Fruit fly (Drosophila melanogaster): ENCODE data around the gene crp.
A peak's percentile ranks its signal among the peaks of the same experiment; 100 is the strongest.

Gene crp

DNA sequence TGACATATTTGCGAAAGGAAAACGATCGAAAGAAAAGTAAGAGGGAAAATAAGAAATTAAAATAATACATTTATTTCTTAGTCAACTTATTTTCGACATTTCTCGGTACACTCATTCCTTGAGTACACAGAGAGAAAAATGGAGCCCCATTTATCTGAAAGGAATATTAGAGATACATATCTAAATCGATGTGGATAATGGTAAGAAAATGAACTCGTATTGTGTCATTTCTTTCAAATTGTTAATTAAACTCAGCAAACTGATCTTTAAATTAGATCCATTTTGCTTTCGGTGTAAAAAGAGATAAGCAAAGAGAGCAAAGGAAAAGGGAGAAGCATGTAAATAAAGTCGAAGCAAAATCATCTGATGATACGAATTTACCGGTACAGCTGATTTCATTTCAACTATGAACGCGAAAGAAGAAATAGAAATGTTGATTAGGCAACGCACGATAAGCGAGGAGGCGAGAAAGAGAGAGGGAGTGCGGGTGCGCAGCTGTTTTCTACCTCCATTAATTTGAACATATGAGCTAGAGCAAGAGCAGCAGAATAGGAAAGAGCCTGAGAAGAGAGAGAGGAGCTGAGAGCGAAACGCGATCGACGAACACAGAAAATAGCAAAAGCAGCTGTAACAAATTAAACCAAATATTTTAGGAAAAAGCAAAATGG lies 1.7 kb downstream of the crp start (continued):
- TF ChIP-seq CG15601 (tag; optimal IDR thresholded peaks at IDR 0.05) (peak; percentile 75), B-H2 (GFP tag; optimal IDR thresholded peaks at IDR 0.05) (peak; percentile 13), ro (GFP tag; IDR thresholded peaks at IDR 0.05) (no peak), CG3163 (GFP tag; optimal IDR thresholded peaks at IDR 0.05) (peak; percentile 68), Hey (tag; optimal IDR thresholded peaks at IDR 0.05) (no peak), hkb (optimal IDR thresholded peaks at IDR 0.05) (no peak), hkb (GFP tag; IDR thresholded peaks at IDR 0.05) (no peak), jing (GFP tag; optimal IDR thresholded peaks at IDR 0.05) (peak; percentile 86), wor (GFP tag; IDR thresholded peaks at IDR 0.05) (no peak), Jarid2 (GFP tag; optimal IDR thresholded peaks at IDR 0.05) (peak; percentile 12), CG16815 (GFP tag; optimal IDR thresholded peaks at IDR 0.05) (peak; percentile 78), Hsf (GFP tag; optimal IDR thresholded peaks at IDR 0.05) (peak; percentile 91), CrebB (tag; optimal IDR thresholded peaks at IDR 0.05) (peak; percentile 73), luna (GFP tag; optimal IDR thresholded peaks at IDR 0.05) (peak; percentile 79), CG14860 (GFP tag; IDR thresholded peaks at IDR 0.05; ENCODE audit: partially characterized antibody) (no peak), sisA (GFP tag; IDR thresholded peaks at IDR 0.05) (no peak), CG43689 (GFP tag; IDR thresholded peaks at IDR 0.05) (no peak), NFAT (GFP tag; IDR thresholded peaks at IDR 0.05) (no peak), CG5953 (GFP tag; IDR thresholded peaks at IDR 0.05) (no peak), CG12299 (tag; optimal IDR thresholded peaks at IDR 0.05) (peak; percentile 70), ATbp (GFP tag; optimal IDR thresholded peaks at IDR 0.05) (peak; percentile 83), gcm2 (GFP tag; optimal IDR thresholded peaks at IDR 0.05) (peak; percentile 32), crol (GFP tag; IDR thresholded peaks at IDR 0.05) (no peak), Adf1 (GFP tag; IDR thresholded peaks at IDR 0.05) (no peak), CG3065 (GFP tag; optimal IDR thresholded peaks at IDR 0.05) (peak; percentile 76), CG1233 (GFP tag; optimal IDR thresholded peaks at IDR 0.05) (peak; percentile 81), tll (GFP tag; optimal IDR thresholded peaks at IDR 0.05) (no peak), H15 (GFP tag; IDR thresholded peaks at IDR 0.05) (no peak), CG14667 (GFP tag; IDR thresholded peaks at IDR 0.05) (no peak), ase (GFP tag; IDR thresholded peaks at IDR 0.05) (no peak), CG10267 (tag; optimal IDR thresholded peaks at IDR 0.05) (peak; percentile 79), CG10543 (GFP tag; optimal IDR thresholded peaks at IDR 0.05) (peak; percentile 24), cato (GFP tag; optimal IDR thresholded peaks at IDR 0.05; ENCODE audit: borderline replicate concordance) (peak; percentile 71), CG33557 (GFP tag; optimal IDR thresholded peaks at IDR 0.05) (peak; percentile 50), cas (GFP tag; IDR thresholded peaks at IDR 0.05) (no peak), dpn (GFP tag; optimal IDR thresholded peaks at IDR 0.05) (peak; percentile 80 to 86), CG8281 (tag; optimal IDR thresholded peaks at IDR 0.05) (peak; percentile 74), sr (GFP tag; IDR thresholded peaks at IDR 0.05) (no peak), CG12659 (GFP tag; optimal IDR thresholded peaks at IDR 0.05) (peak; percentile 70), aop (GFP tag; IDR thresholded peaks at IDR 0.05) (no peak), lov (optimal IDR thresholded peaks at IDR 0.05) (no peak), lov (GFP tag; IDR thresholded peaks at IDR 0.05) (no peak), CG8478 (optimal IDR thresholded peaks at IDR 0.05) (no peak), grn (GFP tag; optimal IDR thresholded peaks at IDR 0.05) (peak; percentile 53), oc (tag; optimal IDR thresholded peaks at IDR 0.05) (peak; percentile 92), CG14965 (GFP tag; optimal IDR thresholded peaks at IDR 0.05; ENCODE audit: borderline replicate concordance) (peak; percentile 41), CG6791 (GFP tag; IDR thresholded peaks at IDR 0.05; ENCODE audit: partially characterized antibody) (no peak), ap (GFP tag; IDR thresholded peaks at IDR 0.05) (no peak), CG16813 (GFP tag; IDR thresholded peaks at IDR 0.05; ENCODE audit: partially characterized antibody) (no peak), maf-S (GFP tag; optimal IDR thresholded peaks at IDR 0.05) (peak; percentile 89), HmgZ (tag; optimal IDR thresholded peaks at IDR 0.05) (peak; percentile 90)

Measured in whole organism, embryonic.